Fruit fly (Drosophila melanogaster): Measurements from ENCODE around the gene PIG-K.

PIG-K gene

DNA sequence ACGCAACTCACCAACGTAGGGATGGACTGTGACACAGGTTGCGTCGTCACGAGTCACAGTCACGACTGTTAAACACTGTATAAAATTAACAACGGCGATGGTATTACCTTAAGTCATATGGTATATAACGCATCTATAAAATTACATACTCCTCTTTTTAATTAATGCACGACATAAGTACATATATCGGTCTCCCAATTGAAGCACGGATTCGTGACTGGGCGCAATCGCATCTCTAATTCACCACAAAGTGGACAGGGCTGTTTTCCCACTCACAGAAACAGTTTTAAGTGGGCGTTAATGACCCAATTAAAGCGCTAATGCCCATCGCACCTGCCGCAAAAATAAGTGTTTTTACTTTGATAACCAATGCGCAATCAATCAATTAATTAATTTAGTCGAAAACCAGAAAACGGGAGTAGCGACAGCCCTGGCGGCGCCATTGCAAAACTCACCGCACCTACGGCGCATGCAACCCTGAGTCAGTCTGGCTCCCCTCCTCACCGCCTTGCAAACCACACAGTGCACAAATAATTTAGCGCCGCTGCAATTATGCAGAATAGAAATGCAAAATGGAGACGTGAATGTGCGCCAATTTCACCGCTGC, 32.3 kb upstream of the PIG-K start, which contains the start of gene CG4313 (continued):
- TF ChIP-seq twi (tag; optimal IDR thresholded peaks at IDR 0.05) (peak; percentile 49), HmgD (GFP tag; optimal IDR thresholded peaks at IDR 0.05) (no peak), CG12769 (tag; optimal IDR thresholded peaks at IDR 0.05) (peak; percentile 88), HLHmδ (GFP tag; optimal IDR thresholded peaks at IDR 0.05) (no peak), zen (tag; optimal IDR thresholded peaks at IDR 0.05) (peak; percentile 41), CG1529 (GFP tag; optimal IDR thresholded peaks at IDR 0.05) (no peak), CG31441 (GFP tag; IDR thresholded peaks at IDR 0.05) (peak; percentile 76; the same call in 1 of the 2 replicates), vvl (GFP tag; IDR thresholded peaks at IDR 0.05) (peak; percentile 55), Camta (GFP tag; optimal IDR thresholded peaks at IDR 0.05) (peak; percentile 53), ase (GFP tag; IDR thresholded peaks at IDR 0.05) (no peak), lmd (GFP tag; IDR thresholded peaks at IDR 0.05) (peak; percentile 75; the same call in 1 of the 2 replicates), yki (optimal IDR thresholded peaks at IDR 0.05) (no peak), ewg (GFP tag; optimal IDR thresholded peaks at IDR 0.05) (peak; percentile 68), Oaz (GFP tag; IDR thresholded peaks at IDR 0.05) (peak; percentile 53; the same call in 1 of the 2 replicates), usp (GFP tag; optimal IDR thresholded peaks at IDR 0.05) (no peak), CG5180 (GFP tag; optimal IDR thresholded peaks at IDR 0.05) (peak; percentile 14), CG10267 (tag; optimal IDR thresholded peaks at IDR 0.05) (peak; percentile 57), Dll (GFP tag; IDR thresholded peaks at IDR 0.05; ENCODE audit: partially characterized antibody) (peak; percentile 95), prd (optimal IDR thresholded peaks at IDR 0.05) (no peak), prd (GFP tag; IDR thresholded peaks at IDR 0.05) (peak; percentile 70), D19A (tag; optimal IDR thresholded peaks at IDR 0.05) (peak; percentile 46), pros (GFP tag; optimal IDR thresholded peaks at IDR 0.05) (no peak), ERR (GFP tag; optimal IDR thresholded peaks at IDR 0.05) (peak; percentile 53), MTF-1 (GFP tag; optimal IDR thresholded peaks at IDR 0.05; ENCODE audit: borderline replicate concordance) (no peak), scrt (GFP tag; optimal IDR thresholded peaks at IDR 0.05) (peak; percentile 44), z (GFP tag; IDR thresholded peaks at IDR 0.05) (no peak), Deaf1 (tag; optimal IDR thresholded peaks at IDR 0.05) (peak; percentile 36), inv (GFP tag; IDR thresholded peaks at IDR 0.05; ENCODE audit: partially characterized antibody) (peak; percentile 89), C15 (GFP tag; IDR thresholded peaks at IDR 0.05) (0 out of 3 replicates have a peak, but pooled peaks have one; percentile 11), CG17829 (tag; optimal IDR thresholded peaks at IDR 0.05) (peak; percentile 66), CG2875 (GFP tag; optimal IDR thresholded peaks at IDR 0.05) (peak; percentile 25), Gsc (GFP tag; IDR thresholded peaks at IDR 0.05) (no peak), nmo (GFP tag; optimal IDR thresholded peaks at IDR 0.05) (peak; percentile 70), Rx (GFP tag; IDR thresholded peaks at IDR 0.05) (peak; percentile 29; the same call in 1 of the 2 replicates), Spps (tag; optimal IDR thresholded peaks at IDR 0.05) (peak; percentile 40), hb (GFP tag; IDR thresholded peaks at IDR 0.05; ENCODE audit: partially characterized antibody) (peak; percentile 85), CG30431 (GFP tag; optimal IDR thresholded peaks at IDR 0.05) (no peak), wek (GFP tag; optimal IDR thresholded peaks at IDR 0.05) (peak; percentile 9), CG1832 (GFP tag; optimal IDR thresholded peaks at IDR 0.05) (no peak), CG17328 (GFP tag; IDR thresholded peaks at IDR 0.05) (peak; percentile 48; the same call in 1 of the 2 replicates), Hand (GFP tag; optimal IDR thresholded peaks at IDR 0.05) (no peak), Hr78 (GFP tag; optimal IDR thresholded peaks at IDR 0.05) (no peak), peb (GFP tag; IDR thresholded peaks at IDR 0.05) (no peak), CG2712 (tag; optimal IDR thresholded peaks at IDR 0.05) (peak; percentile 71), tap (tag; optimal IDR thresholded peaks at IDR 0.05) (peak; percentile 48), en (GFP tag; optimal IDR thresholded peaks at IDR 0.05) (peak; percentile 65), CG17359 (tag; optimal IDR thresholded peaks at IDR 0.05) (peak; percentile 31), jumu (GFP tag; optimal IDR thresholded peaks at IDR 0.05) (peak; percentile 60), gcm (GFP tag; optimal IDR thresholded peaks at IDR 0.05) (peak; percentile 49), CG30403 (GFP tag; optimal IDR thresholded peaks at IDR 0.05) (peak; percentile 81)
